Fruit fly (Drosophila melanogaster): Measurements from ENCODE around the gene Nepl19.

Nepl19 gene

dm6 chr3R:28888561-28889426 is 8.9 kb upstream of the Nepl19 start (continued):
- TF ChIP-seq CG16815 (GFP tag; optimal IDR thresholded peaks at IDR 0.05) (peak; percentile 72), z (GFP tag; IDR thresholded peaks at IDR 0.05) (no peak), CG13123 (GFP tag; optimal IDR thresholded peaks at IDR 0.05) (peak; percentile 53), CG3838 (GFP tag; optimal IDR thresholded peaks at IDR 0.05) (peak; percentile 36), CG10366 (GFP tag; IDR thresholded peaks at IDR 0.05) (peak; percentile 40; the same call in 1 of the 2 replicates), Hsf (GFP tag; optimal IDR thresholded peaks at IDR 0.05) (peak; percentile 81), zfh2 (GFP tag; optimal IDR thresholded peaks at IDR 0.05) (peak; percentile 94), wor (GFP tag; IDR thresholded peaks at IDR 0.05) (no peak), CG1529 (GFP tag; optimal IDR thresholded peaks at IDR 0.05) (peak; percentile 56), kni (GFP tag; optimal IDR thresholded peaks at IDR 0.05) (peak; percentile 78), fd102C (GFP tag; optimal IDR thresholded peaks at IDR 0.05) (no peak), E2f2 (GFP tag; IDR thresholded peaks at IDR 0.05) (no peak; the same call in 1 of the 2 replicates), ham (GFP tag; IDR thresholded peaks at IDR 0.05) (peak; percentile 15; the same call in 1 of the 2 replicates), CG8944 (GFP tag; optimal IDR thresholded peaks at IDR 0.05) (peak; percentile 88), trh (GFP tag; optimal IDR thresholded peaks at IDR 0.05) (peak; percentile 22), crol (GFP tag; IDR thresholded peaks at IDR 0.05) (no peak), eyg (GFP tag; optimal IDR thresholded peaks at IDR 0.05) (peak; percentile 82), Xbp1 (GFP tag; optimal IDR thresholded peaks at IDR 0.05) (peak; percentile 85), Hr78 (GFP tag; optimal IDR thresholded peaks at IDR 0.05) (peak in 1 of 2 experiments; percentile 6), CG4617 (GFP tag; optimal IDR thresholded peaks at IDR 0.05; ENCODE audit: borderline replicate concordance) (peak; percentile 89), CG30403 (GFP tag; optimal IDR thresholded peaks at IDR 0.05) (peak; percentile 89), CG6854 (GFP tag; optimal IDR thresholded peaks at IDR 0.05) (peak; percentile 24), shn (GFP tag; optimal IDR thresholded peaks at IDR 0.05) (peak; percentile 90), Dfd (GFP tag; optimal IDR thresholded peaks at IDR 0.05) (no peak), Ptx1 (GFP tag; IDR thresholded peaks at IDR 0.05) (peak; percentile 83), dimm (GFP tag; IDR thresholded peaks at IDR 0.05) (no peak), NK7.1 (GFP tag; optimal IDR thresholded peaks at IDR 0.05) (peak; percentile 69), CG1832 (GFP tag; optimal IDR thresholded peaks at IDR 0.05) (no peak), Vsx1 (GFP tag; optimal IDR thresholded peaks at IDR 0.05) (no peak), grau (tag; optimal IDR thresholded peaks at IDR 0.05) (peak; percentile 77), chif (GFP tag; optimal IDR thresholded peaks at IDR 0.05) (peak; percentile 66 to 83), aop (GFP tag; IDR thresholded peaks at IDR 0.05) (no peak), pho (GFP tag; optimal IDR thresholded peaks at IDR 0.05) (peak; percentile 85), CG12155 (GFP tag; optimal IDR thresholded peaks at IDR 0.05) (peak; percentile 82), sens-2 (GFP tag; IDR thresholded peaks at IDR 0.05) (no peak), CG4730 (GFP tag; IDR thresholded peaks at IDR 0.05) (peak; percentile 42; the same call in 1 of the 2 replicates), CG6683 (GFP tag; optimal IDR thresholded peaks at IDR 0.05) (peak; percentile 63), HLH4C (GFP tag; IDR thresholded peaks at IDR 0.05; ENCODE audit: partially characterized antibody) (no peak), Atf3 (GFP tag; optimal IDR thresholded peaks at IDR 0.05) (peak; percentile 70), CG2202 (tag; optimal IDR thresholded peaks at IDR 0.05) (no peak), knrl (GFP tag; IDR thresholded peaks at IDR 0.05; ENCODE audit: partially characterized antibody) (no peak), ash1 (GFP tag; optimal IDR thresholded peaks at IDR 0.05) (no peak), run (tag; optimal IDR thresholded peaks at IDR 0.05) (no peak), tup (GFP tag; optimal IDR thresholded peaks at IDR 0.05) (peak; percentile 49), Ravus (GFP tag; IDR thresholded peaks at IDR 0.05) (no peak), CG15479 (GFP tag; optimal IDR thresholded peaks at IDR 0.05) (peak; percentile 75), Aef1 (GFP tag; IDR thresholded peaks at IDR 0.05) (peak; percentile 69), gcm2 (GFP tag; optimal IDR thresholded peaks at IDR 0.05) (peak; percentile 52), CG17186 (GFP tag; optimal IDR thresholded peaks at IDR 0.05) (peak; percentile 76)

Data from whole organism, embryonic.